Fruit fly (Drosophila melanogaster) whole organism, embryonic: Measurements from ENCODE around the gene Reck.

ENCODE experiments used
- CG1024 ChIP-seq: fragments of 200-800 bp; sonication (Bioruptor generic); IDR thresholded peaks from 2 replicates; pipeline ENCODE4 v1.3.6; 2022; ENCODE audit warnings: missing biosample characterization, missing genetic modification characterization
- CG10366 ChIP-seq: fragments of 200-800 bp; sonication (Bioruptor generic); IDR thresholded peaks from 2 replicates; pipeline ENCODE4 v1.3.6; 2022; ENCODE audit warnings: missing biosample characterization, missing genetic modification characterization
- CG11398 ChIP-seq: fragments of 200-800 bp; sonication (Bioruptor generic); optimal IDR thresholded peaks from 2 replicates; lab custom pipeline; 2016; ENCODE audit warnings: missing biosample characterization, missing genetic modification characterization
- CG12155 ChIP-seq: fragments of 200-800 bp; sonication (Bioruptor generic); optimal IDR thresholded peaks from 3 replicates; lab custom pipeline; 2016; ENCODE audit warnings: missing biosample characterization, missing genetic modification characterization
- CG12299 ChIP-seq: fragments of 200-800 bp; sonication (Bioruptor generic); optimal IDR thresholded peaks from 2 replicates; lab custom pipeline; 2018; ENCODE audit warnings: missing biosample characterization, mild to moderate bottlenecking, missing genetic modification characterization
- CG12942 ChIP-seq: fragments of 200-800 bp; sonication (Bioruptor generic); optimal IDR thresholded peaks from 3 replicates; lab custom pipeline; 2016; ENCODE audit warnings: missing biosample characterization, missing genetic modification characterization
- CG13123 ChIP-seq: fragments of 200-800 bp; sonication (Bioruptor generic); optimal IDR thresholded peaks from 2 replicates; lab custom pipeline; 2016; ENCODE audit warnings: missing biosample characterization, missing genetic modification characterization
- CG14014 ChIP-seq: fragments of 200-800 bp; sonication (Bioruptor generic); IDR thresholded peaks from 2 replicates; pipeline ENCODE4 v1.3.6; 2022; ENCODE audit warnings: missing biosample characterization, missing genetic modification characterization
- CG14667 ChIP-seq: fragments of 200-800 bp; sonication (Bioruptor generic); IDR thresholded peaks from 2 replicates; pipeline ENCODE4 v1.3.6; 2022; ENCODE audit warnings: missing biosample characterization, missing genetic modification characterization
- CG15011 ChIP-seq: fragments of 200-800 bp; sonication (Bioruptor generic); optimal IDR thresholded peaks from 3 replicates; lab custom pipeline; 2018; ENCODE audit warnings: missing biosample characterization, mild to moderate bottlenecking, missing genetic modification characterization
- CG1602 ChIP-seq: fragments of 200-800 bp; sonication (Bioruptor generic); optimal IDR thresholded peaks from 3 replicates; lab custom pipeline; 2016; ENCODE audit warnings: missing biosample characterization, missing genetic modification characterization
- CG17385 ChIP-seq: fragments of 200-800 bp; sonication (Bioruptor generic); optimal IDR thresholded peaks from 3 replicates; lab custom pipeline; 2018; ENCODE audit warnings: missing biosample characterization, mild to moderate bottlenecking, missing genetic modification characterization
- CG2116 ChIP-seq: fragments of 200-800 bp; sonication (Bioruptor generic); optimal IDR thresholded peaks from 3 replicates; lab custom pipeline; 2018; ENCODE audit warnings: missing biosample characterization, mild to moderate bottlenecking, missing genetic modification characterization
- CG3065 ChIP-seq: fragments of 200-800 bp; sonication (Bioruptor generic); optimal IDR thresholded peaks from 2 replicates; lab custom pipeline; 2016; ENCODE audit warnings: missing biosample characterization, missing genetic modification characterization
- CG34376 ChIP-seq: fragments of 200-800 bp; sonication (Bioruptor generic); optimal IDR thresholded peaks from 2 replicates; lab custom pipeline; 2018; ENCODE audit warnings: missing biosample characterization, mild to moderate bottlenecking, missing genetic modification characterization
- CG3838 ChIP-seq: fragments of 200-800 bp; sonication (Bioruptor generic); optimal IDR thresholded peaks from 3 replicates; lab custom pipeline; 2016; ENCODE audit warnings: missing biosample characterization, missing genetic modification characterization
- CG4282 ChIP-seq: fragments of 200-800 bp; sonication (Bioruptor generic); optimal IDR thresholded peaks from 2 replicates; lab custom pipeline; 2016; ENCODE audit warnings: missing biosample characterization, missing genetic modification characterization
- CG4360 ChIP-seq: fragments of 200-800 bp; sonication (Bioruptor generic); IDR thresholded peaks from 2 replicates; pipeline ENCODE4 v1.3.6; 2022; ENCODE audit warnings: missing biosample characterization, missing genetic modification characterization
- CG5180 ChIP-seq: fragments of 200-800 bp; sonication (Bioruptor generic); optimal IDR thresholded peaks from 3 replicates; lab custom pipeline; 2017; ENCODE audit warnings: missing biosample characterization, missing genetic modification characterization, mild to moderate bottlenecking, moderate library complexity, missing genetic modification reagents
- CG7357 ChIP-seq: fragments of 200-800 bp; sonication (Bioruptor generic); IDR thresholded peaks from 3 replicates; pipeline ENCODE4 v1.3.6; 2022; ENCODE audit warnings: missing biosample characterization, missing genetic modification characterization
- CG8388 ChIP-seq: fragments of 200-800 bp; sonication (Bioruptor generic); optimal IDR thresholded peaks from 2 replicates; lab custom pipeline; 2019; ENCODE audit warnings: missing biosample characterization, mild to moderate bottlenecking, missing genetic modification characterization, moderate library complexity
- CG8944 ChIP-seq: fragments of 200-800 bp; sonication (Bioruptor generic); optimal IDR thresholded peaks from 3 replicates; lab custom pipeline; 2016; ENCODE audit warnings: missing biosample characterization, missing genetic modification characterization
- CG9437 ChIP-seq: fragments of 200-800 bp; sonication (Bioruptor generic); optimal IDR thresholded peaks from 2 replicates; lab custom pipeline; 2018; ENCODE audit warnings: missing biosample characterization, mild to moderate bottlenecking, missing genetic modification characterization
- CG9609 ChIP-seq: fragments of 200-800 bp; sonication (Bioruptor generic); optimal IDR thresholded peaks from 3 replicates; lab custom pipeline; 2016; ENCODE audit warnings: missing biosample characterization, missing genetic modification characterization
- CTCF ChIP-seq: fragments of 200-800 bp; sonication (Bioruptor generic); optimal IDR thresholded peaks from 2 replicates; lab custom pipeline; 2017; ENCODE audit warnings: missing biosample characterization, mild to moderate bottlenecking, missing genetic modification characterization, moderate library complexity
- D ChIP-seq, 2 experiments: fragments of 200-800 bp in 1 of 2; fragments of >200 bp in 1 of 2; sonication (Bioruptor generic) in 1 of 2; optimal IDR thresholded peaks; 2 replicates in 1 of 2; 3 replicates in 1 of 2; lab custom pipeline; 2017; ENCODE audit warnings: mild to moderate bottlenecking in 1 of 2, missing biosample characterization in 1 of 2, missing genetic modification characterization in 1 of 2, missing genetic modification reagents in 1 of 2
- HHEX ChIP-seq: fragments of 200-800 bp; sonication (Bioruptor generic); optimal IDR thresholded peaks from 3 replicates; lab custom pipeline; 2017; ENCODE audit warnings: missing biosample characterization, mild to moderate bottlenecking, missing genetic modification characterization, missing genetic modification reagents
- HLHmδ ChIP-seq: fragments of 200-800 bp; sonication (Bioruptor generic); optimal IDR thresholded peaks from 2 replicates; lab custom pipeline; 2018; ENCODE audit warnings: missing biosample characterization, mild to moderate bottlenecking, missing genetic modification characterization, moderate library complexity
- Hand ChIP-seq: fragments of 200-800 bp; sonication (Bioruptor generic); optimal IDR thresholded peaks from 2 replicates; lab custom pipeline; 2017; ENCODE audit warnings: mild to moderate bottlenecking, missing biosample characterization, missing genetic modification reagents, missing genetic modification characterization
- Kr ChIP-seq: fragments of 200-800 bp; sonication (Bioruptor generic); optimal IDR thresholded peaks from 2 replicates; lab custom pipeline; 2017; ENCODE audit warnings: missing biosample characterization, mild to moderate bottlenecking, missing genetic modification characterization
- Mrtf ChIP-seq: fragments of 200-800 bp; sonication (Bioruptor generic); IDR thresholded peaks from 3 replicates; pipeline ENCODE4 v1.3.6; 2022; ENCODE audit warnings: missing biosample characterization, missing genetic modification characterization
- Myb ChIP-seq: fragments of 200-800 bp; sonication (Bioruptor generic); optimal IDR thresholded peaks from 2 replicates; lab custom pipeline; 2016; ENCODE audit warnings: missing biosample characterization, missing genetic modification characterization
- NC2α ChIP-seq: fragments of 200-800 bp; sonication (Bioruptor generic); optimal IDR thresholded peaks from 2 replicates; lab custom pipeline; 2016; ENCODE audit warnings: missing biosample characterization, missing genetic modification characterization
- NK7.1 ChIP-seq: fragments of 200-800 bp; sonication (Bioruptor generic); optimal IDR thresholded peaks from 3 replicates; lab custom pipeline; 2016; ENCODE audit warnings: missing biosample characterization, missing genetic modification characterization
- Optix ChIP-seq: fragments of 200-800 bp; sonication (Bioruptor generic); IDR thresholded peaks from 3 replicates; pipeline ENCODE4 v1.3.6; 2022; ENCODE audit warnings: missing biosample characterization, missing genetic modification characterization
- bab2 ChIP-seq: fragments of 200-800 bp; sonication (Bioruptor generic); optimal IDR thresholded peaks from 2 replicates; lab custom pipeline; 2016; ENCODE audit warnings: missing biosample characterization, missing genetic modification characterization
- bigmax ChIP-seq: fragments of 200-800 bp; sonication (Bioruptor generic); optimal IDR thresholded peaks from 2 replicates; lab custom pipeline; 2018; ENCODE audit warnings: missing biosample characterization, mild to moderate bottlenecking, missing genetic modification characterization
- bowl ChIP-seq: fragments of 200-800 bp; sonication (Bioruptor generic); IDR thresholded peaks from 2 replicates; pipeline ENCODE4 v1.3.6; 2022; ENCODE audit warnings: missing biosample characterization, missing genetic modification characterization
- danr ChIP-seq: fragments of 200-800 bp; sonication (Bioruptor generic); IDR thresholded peaks from 2 replicates; pipeline ENCODE4 v1.3.6; 2022; ENCODE audit warnings: missing biosample characterization, missing genetic modification characterization
- dysf ChIP-seq: fragments of 200-800 bp; sonication (Bioruptor generic); IDR thresholded peaks from 3 replicates; pipeline ENCODE4 v1.3.6; 2022; ENCODE audit warnings: missing biosample characterization, missing genetic modification characterization
- ewg ChIP-seq: fragments of 200-800 bp; sonication (Bioruptor generic); optimal IDR thresholded peaks from 3 replicates; lab custom pipeline; 2017; ENCODE audit warnings: mild to moderate bottlenecking, missing biosample characterization, missing genetic modification reagents, missing genetic modification characterization
- gem ChIP-seq: fragments of 200-800 bp; sonication (Bioruptor generic); optimal IDR thresholded peaks from 2 replicates; lab custom pipeline; 2019; ENCODE audit warnings: missing biosample characterization, mild to moderate bottlenecking, missing genetic modification characterization, moderate library complexity
- lab ChIP-seq: fragments of 200-800 bp; sonication (Bioruptor generic); optimal IDR thresholded peaks from 3 replicates; lab custom pipeline; 2017; ENCODE audit warnings: missing biosample characterization, missing genetic modification characterization, mild to moderate bottlenecking, moderate library complexity, missing genetic modification reagents
- lilli ChIP-seq: fragments of 200-800 bp; sonication (Bioruptor generic); optimal IDR thresholded peaks from 3 replicates; lab custom pipeline; 2016; ENCODE audit warnings: missing biosample characterization, missing genetic modification characterization
- org-1 ChIP-seq: fragments of 200-800 bp; sonication (Bioruptor generic); optimal IDR thresholded peaks from 2 replicates; lab custom pipeline; 2017; ENCODE audit warnings: missing biosample characterization, missing genetic modification characterization
- phol ChIP-seq: fragments of 200-800 bp; sonication (Bioruptor generic); optimal IDR thresholded peaks from 3 replicates; lab custom pipeline; 2018; ENCODE audit warnings: missing biosample characterization, mild to moderate bottlenecking, missing genetic modification characterization, moderate library complexity
- ssp ChIP-seq: fragments of 200-800 bp; sonication (Bioruptor generic); IDR thresholded peaks from 2 replicates; pipeline ENCODE4 v1.3.6; 2022; ENCODE audit warnings: missing biosample characterization, missing genetic modification characterization
- stc ChIP-seq: fragments of 200-800 bp; sonication (Bioruptor generic); IDR thresholded peaks from 2 replicates; pipeline ENCODE4 v1.3.6; 2022; ENCODE audit warnings: missing biosample characterization, missing genetic modification characterization
- sug ChIP-seq: fragments of 200-800 bp; optimal IDR thresholded peaks from 2 replicates; lab custom pipeline; 2019; ENCODE audit warnings: missing biosample characterization, mild to moderate bottlenecking, missing genetic modification characterization, moderate library complexity
- toy ChIP-seq: fragments of 200-800 bp; sonication (Bioruptor generic); IDR thresholded peaks from 2 replicates; pipeline ENCODE4 v1.3.6; 2022; ENCODE audit warnings: missing biosample characterization, missing genetic modification characterization
- unpg ChIP-seq: fragments of 200-800 bp; sonication (Bioruptor generic); optimal IDR thresholded peaks from 3 replicates; lab custom pipeline; 2018; ENCODE audit warnings: missing biosample characterization, mild to moderate bottlenecking, missing genetic modification characterization, moderate library complexity
- zf30C ChIP-seq: fragments of 200-800 bp; sonication (Bioruptor generic); optimal IDR thresholded peaks from 3 replicates; lab custom pipeline; 2018; ENCODE audit warnings: missing biosample characterization, mild to moderate bottlenecking, missing genetic modification characterization
- zfh1 ChIP-seq: fragments of 200-800 bp; sonication (Bioruptor generic); IDR thresholded peaks from 3 replicates; pipeline ENCODE4 v1.3.6; 2022; ENCODE audit warnings: missing biosample characterization, missing genetic modification characterization

The Reck gene

DNA sequence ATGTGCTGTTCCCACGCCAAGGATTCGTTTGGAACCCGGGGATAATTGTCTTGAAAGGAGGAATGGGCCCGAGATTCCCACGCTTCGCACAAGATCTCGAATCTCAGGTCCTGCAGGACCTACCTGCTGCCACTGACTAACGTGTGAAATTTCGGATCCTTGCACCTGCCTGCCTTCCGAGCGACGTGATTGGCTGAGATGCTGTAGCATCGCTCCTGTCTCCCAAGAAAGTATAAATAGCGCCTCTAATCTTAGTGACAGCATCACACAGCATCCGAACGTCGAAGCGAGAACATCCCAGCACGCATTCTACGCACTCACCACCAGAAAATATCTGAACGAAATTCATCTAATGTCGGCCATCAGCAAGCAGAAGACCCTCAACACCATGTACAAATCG is 38.9 kb downstream of the Reck start (continued):
- TF ChIP-seq dysf (GFP tag; lab: Robert Waterston, UW): no peak
- TF ChIP-seq ewg: no peak
- no peak for TF ChIP-seq CG14014 (GFP tag; lab: Robert Waterston, UW)
- no peak for TF ChIP-seq CG8388
- TF ChIP-seq CG15011: no peak
- TF ChIP-seq CG12155 (GFP tag; lab: Kevin White, UChicago): no peak
- TF ChIP-seq CG17385 (GFP tag; lab: Kevin White, UChicago): no peak
- no peak for TF ChIP-seq CG8944 (GFP tag; lab: Kevin White, UChicago)
- TF ChIP-seq ssp (GFP tag; lab: Robert Waterston, UW): no peak
- no peak for TF ChIP-seq sug
- TF ChIP-seq CG12299 (tag; lab: Kevin White, UChicago): no peak
- peak; percentile 51; the same call in 1 of the 3 replicates for TF ChIP-seq zfh1 (GFP tag; lab: Robert Waterston, UW)
- no peak for TF ChIP-seq CG14667 (GFP tag; lab: Robert Waterston, UW)
- TF ChIP-seq NC2α (GFP tag; lab: Kevin White, UChicago): no peak
- no peak for TF ChIP-seq CG12942 (GFP tag; lab: Kevin White, UChicago)
- TF ChIP-seq CG9437 (GFP tag; lab: Kevin White, UChicago): no peak
- no peak for TF ChIP-seq CG9609 (GFP tag; lab: Kevin White, UChicago)
- no peak for TF ChIP-seq Myb (GFP tag; lab: Kevin White, UChicago)
- no peak for TF ChIP-seq Optix
- TF ChIP-seq D (optimal IDR thresholded peaks at IDR 0.05; lab: Kevin White, UChicago): peak; percentile 92
- no peak for TF ChIP-seq D (GFP tag; optimal IDR thresholded peaks at IDR 0.05; lab: Kevin White, UChicago)
- no peak for TF ChIP-seq CG2116 (GFP tag; lab: Kevin White, UChicago)
- TF ChIP-seq CG4360 (GFP tag; lab: Robert Waterston, UW): no peak
- no peak for TF ChIP-seq gem (tag; lab: Kevin White, UChicago)
- no peak for TF ChIP-seq phol (tag; lab: Kevin White, UChicago)
- TF ChIP-seq CG4282 (GFP tag; lab: Kevin White, UChicago): no peak
- TF ChIP-seq toy (GFP tag; lab: Robert Waterston, UW): no peak
- TF ChIP-seq unpg (GFP tag; lab: Kevin White, UChicago): no peak
- TF ChIP-seq CG34376: no peak
- TF ChIP-seq bowl (GFP tag; lab: Robert Waterston, UW): no peak
- no peak for TF ChIP-seq NK7.1 (GFP tag; lab: Kevin White, UChicago)
- TF ChIP-seq CG3065: no peak
- no peak for TF ChIP-seq CG7357 (GFP tag; lab: Robert Waterston, UW)
- TF ChIP-seq bab2 (GFP tag; lab: Kevin White, UChicago): no peak
- no peak for TF ChIP-seq CG3838 (GFP tag; lab: Kevin White, UChicago)
- TF ChIP-seq Mrtf (GFP tag; lab: Robert Waterston, UW): no peak
- TF ChIP-seq CTCF (GFP tag; lab: Kevin White, UChicago): no peak
- TF ChIP-seq danr (GFP tag; lab: Robert Waterston, UW): no peak
- peak; percentile 8 for TF ChIP-seq Kr
- TF ChIP-seq CG13123 (GFP tag; lab: Kevin White, UChicago): no peak
- TF ChIP-seq bigmax (GFP tag; lab: Kevin White, UChicago): no peak
- peak; percentile 12 for TF ChIP-seq lilli (GFP tag; lab: Kevin White, UChicago)
- TF ChIP-seq stc (GFP tag; lab: Robert Waterston, UW): no peak
- TF ChIP-seq CG10366 (GFP tag; lab: Robert Waterston, UW): no peak
- no peak for TF ChIP-seq HLHmδ
- no peak for TF ChIP-seq CG11398 (GFP tag; lab: Kevin White, UChicago)
- TF ChIP-seq lab (GFP tag; lab: Kevin White, UChicago): no peak
- no peak for TF ChIP-seq HHEX (GFP tag; lab: Kevin White, UChicago)
- TF ChIP-seq org-1: no peak
- no peak for TF ChIP-seq CG1602
- no peak for TF ChIP-seq zf30C (GFP tag; lab: Kevin White, UChicago)
- no peak for TF ChIP-seq CG5180 (GFP tag; lab: Kevin White, UChicago)
- TF ChIP-seq Hand: no peak
- no peak for TF ChIP-seq CG1024
